Fruit fly (Drosophila melanogaster) whole organism, adult: ENCODE data around the gene bark.
A peak's percentile ranks its signal among the peaks of the same experiment; 100 is the strongest.

Source experiments
- CG1620 ChIP-seq: fragments of 200-800 bp; sonication (Bioruptor generic); optimal IDR thresholded peaks from 2 replicates; lab custom pipeline; 2016; ENCODE audit warnings: missing biosample characterization, missing genetic modification characterization
- CG33017 ChIP-seq: fragments of 200-800 bp; sonication (Bioruptor generic); optimal IDR thresholded peaks from 2 replicates; lab custom pipeline; 2018; ENCODE audit warnings: missing biosample characterization, mild to moderate bottlenecking, missing genetic modification characterization, moderate library complexity
- CG7045 ChIP-seq: fragments of 200-800 bp; sonication (Bioruptor generic); optimal IDR thresholded peaks from 2 replicates; lab custom pipeline; 2017; ENCODE audit warnings: missing biosample characterization, mild to moderate bottlenecking, missing genetic modification characterization
- CG7101 ChIP-seq: fragments of 200-800 bp; sonication (Bioruptor generic); optimal IDR thresholded peaks from 2 replicates; lab custom pipeline; 2018; ENCODE audit warnings: missing biosample characterization, mild to moderate bottlenecking, missing genetic modification characterization, moderate library complexity
- Hr96 ChIP-seq: fragments of 200-800 bp; sonication (Bioruptor generic); optimal IDR thresholded peaks from 2 replicates; lab custom pipeline; 2016; ENCODE audit warnings: missing biosample characterization, missing genetic modification characterization
- Mnt ChIP-seq: fragments of 200-800 bp; sonication (Bioruptor generic); optimal IDR thresholded peaks from 2 replicates; lab custom pipeline; 2016; ENCODE audit warnings: missing biosample characterization, mild to moderate bottlenecking, missing genetic modification characterization
- pad ChIP-seq: fragments of 200-800 bp; sonication (Bioruptor generic); optimal IDR thresholded peaks from 3 replicates; lab custom pipeline; 2017; ENCODE audit warnings: missing biosample characterization, missing genetic modification characterization, mild to moderate bottlenecking, moderate library complexity, missing genetic modification reagents
- tj ChIP-seq: fragments of 200-800 bp; sonication (Bioruptor generic); optimal IDR thresholded peaks from 3 replicates; lab custom pipeline; 2017; ENCODE audit warnings: missing biosample characterization, mild to moderate bottlenecking, missing genetic modification characterization, moderate library complexity

DNA sequence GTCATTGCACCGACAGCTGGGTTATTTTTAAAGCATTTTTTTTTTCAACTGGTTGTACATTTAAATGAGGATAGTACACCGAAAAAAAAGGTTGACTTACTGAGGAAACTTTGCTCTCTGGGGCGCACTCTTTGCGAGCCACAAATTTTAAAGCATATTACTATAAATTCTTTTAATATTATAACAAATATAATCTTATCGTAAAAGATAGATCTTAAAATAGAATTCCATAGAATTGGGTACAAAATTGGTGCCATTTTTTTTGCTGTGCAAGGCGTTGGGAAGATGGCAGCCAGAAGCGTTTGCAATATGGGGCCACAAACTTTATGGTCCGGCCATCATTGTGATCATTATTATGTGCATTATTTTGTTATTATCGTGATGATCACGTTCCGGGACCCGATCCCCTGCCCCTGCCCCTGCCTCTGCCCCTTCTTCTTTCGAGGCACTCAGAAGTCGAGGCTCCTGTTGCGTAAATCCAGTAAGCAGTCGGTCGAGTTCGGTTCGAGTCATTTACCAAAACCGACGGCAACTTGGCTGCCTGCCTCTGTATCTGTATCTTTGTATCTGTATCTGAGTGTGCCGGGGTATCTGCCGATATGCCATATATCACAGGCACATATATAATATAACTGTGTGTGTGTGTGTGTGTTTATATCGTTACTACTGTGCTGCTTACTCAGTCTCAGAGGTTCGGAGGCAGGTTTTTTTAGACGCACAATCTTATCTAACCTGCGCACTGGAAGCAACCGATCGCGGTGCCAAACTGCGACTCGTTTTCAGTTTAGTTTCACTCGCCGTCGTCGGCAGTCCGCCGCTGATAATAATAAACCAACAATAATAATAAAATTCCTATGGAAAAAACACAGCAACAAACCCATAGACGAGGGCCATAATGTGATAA is 8.6 kb upstream of the bark start:
- peak; percentile 41 for TF ChIP-seq Hr96 (GFP tag; lab: Kevin White, UChicago)
- TF ChIP-seq tj = peak; percentile 43
- TF ChIP-seq Mnt (GFP tag; lab: Kevin White, UChicago) = peak; percentile 16
- TF ChIP-seq CG1620 (GFP tag; lab: Kevin White, UChicago) = no peak
- no peak for TF ChIP-seq CG33017 (tag; lab: Kevin White, UChicago)
- no peak for TF ChIP-seq CG7045 (GFP tag; lab: Kevin White, UChicago)
- peak; percentile 38 for TF ChIP-seq CG7101 (tag; lab: Kevin White, UChicago)
- TF ChIP-seq pad = no peak
